Fruit fly (Drosophila melanogaster): ENCODE data around the gene js.

- no peak for TF ChIP-seq cic (GFP tag; optimal IDR thresholded peaks at IDR 0.05)
- no peak for TF ChIP-seq cnc (optimal IDR thresholded peaks at IDR 0.05)
- TF ChIP-seq pad (GFP tag; optimal IDR thresholded peaks at IDR 0.05): no peak
- TF ChIP-seq CG11617 (GFP tag; optimal IDR thresholded peaks at IDR 0.05): no peak
- TF ChIP-seq ovo (GFP tag; optimal IDR thresholded peaks at IDR 0.05): no peak
- TF ChIP-seq CG12768 (GFP tag; optimal IDR thresholded peaks at IDR 0.05): no peak
- TF ChIP-seq CG1620 (GFP tag; optimal IDR thresholded peaks at IDR 0.05): no peak
Observed at dm6 chr3R:16403734-16404057, 35.6 kb upstream of the js start.
